Worm (Caenorhabditis elegans) whole organism, L2 larva: ENCODE measurements around the gene F53C3.1.

ENCODE experiments used
- C34F6.9 ChIP-seq: fragments of 150-350 bp; optimal IDR thresholded peaks from 2 replicates; lab custom pipeline; 2014; ENCODE audit warnings: missing biosample characterization, missing genetic modification characterization
- F13H6.1 ChIP-seq: sonication (generic microtip); optimal IDR thresholded peaks from 2 replicates; lab custom pipeline; 2016; ENCODE audit warnings: missing genetic modification characterization, missing compliant biosample characterization
- Y55F3AM.14 ChIP-seq: fragments of 200-800 bp; sonication (Bioruptor generic); optimal IDR thresholded peaks from 2 replicates; lab custom pipeline; 2018; ENCODE audit warnings: mild to moderate bottlenecking, missing genetic modification characterization, missing compliant biosample characterization
- ZK546.5 ChIP-seq: sonication (generic microtip); optimal IDR thresholded peaks from 2 replicates; lab custom pipeline; 2017; ENCODE audit warnings: missing biosample characterization, missing genetic modification characterization
- alr-1 ChIP-seq: fragments of 150-350 bp; optimal IDR thresholded peaks from 2 replicates; lab custom pipeline; 2014; ENCODE audit warnings: missing biosample characterization, missing genetic modification characterization
- ama-1 ChIP-seq: fragments of 150-350 bp; optimal IDR thresholded peaks from 2 replicates; lab custom pipeline; 2018; ENCODE audit warnings: inconsistent platforms
- blmp-1 ChIP-seq: sonication (generic microtip); optimal IDR thresholded peaks from 2 replicates; lab custom pipeline; 2017; ENCODE audit warnings: missing genetic modification characterization, mild to moderate bottlenecking, missing compliant biosample characterization, antibody characterized with exemption, moderate library complexity; ENCODE audit not compliant: insufficient read depth
- ceh-16 ChIP-seq: fragments of 150-350 bp; optimal IDR thresholded peaks from 2 replicates; lab custom pipeline; 2014; ENCODE audit warnings: missing biosample characterization, missing genetic modification characterization
- ceh-82 ChIP-seq: fragments of 150-350 bp; optimal IDR thresholded peaks from 2 replicates; lab custom pipeline; 2014; ENCODE audit warnings: missing biosample characterization, missing genetic modification characterization
- crh-2 ChIP-seq: sonication (generic microtip); optimal IDR thresholded peaks from 2 replicates; lab custom pipeline; 2017; ENCODE audit warnings: missing biosample characterization, missing genetic modification characterization
- dmd-4 ChIP-seq: sonication (generic microtip); optimal IDR thresholded peaks from 2 replicates; lab custom pipeline; 2017; ENCODE audit warnings: missing biosample characterization, missing genetic modification characterization
- egl-27 ChIP-seq: sonication (generic microtip); optimal IDR thresholded peaks from 3 replicates; lab custom pipeline; 2017; ENCODE audit warnings: missing biosample characterization, missing genetic modification reagents, missing genetic modification characterization
- elt-1 ChIP-seq: fragments of 150-350 bp; optimal IDR thresholded peaks from 2 replicates; lab custom pipeline; 2014; ENCODE audit warnings: missing biosample characterization, missing genetic modification characterization
- elt-3 ChIP-seq: sonication (generic microtip); optimal IDR thresholded peaks from 2 replicates; lab custom pipeline; 2017; ENCODE audit warnings: missing biosample characterization, missing genetic modification characterization
- fos-1 ChIP-seq: fragments of 150-350 bp; optimal IDR thresholded peaks from 2 replicates; lab custom pipeline; 2014; ENCODE audit warnings: missing biosample characterization, missing genetic modification characterization
- gmeb-1 ChIP-seq: fragments of 150-350 bp; optimal IDR thresholded peaks from 2 replicates; lab custom pipeline; 2014; ENCODE audit warnings: missing biosample characterization, missing genetic modification characterization
- lin-11 ChIP-seq: fragments of 150-350 bp; sonication (generic microtip); optimal IDR thresholded peaks from 2 replicates; lab custom pipeline; 2014; ENCODE audit warnings: missing biosample characterization, missing genetic modification characterization, inconsistent platforms, mixed read lengths
- lin-13 ChIP-seq: fragments of 150-350 bp; optimal IDR thresholded peaks from 2 replicates; lab custom pipeline; 2014; ENCODE audit warnings: missing biosample characterization, missing genetic modification reagents, missing genetic modification characterization
- lin-39 ChIP-seq: fragments of 150-350 bp; optimal IDR thresholded peaks from 2 replicates; lab custom pipeline; 2014; ENCODE audit warnings: missing biosample characterization, missing genetic modification reagents, missing genetic modification characterization
- lsy-2 ChIP-seq, 2 experiments: fragments of 150-350 bp in 1 of 2; sonication (generic microtip) in 1 of 2; optimal IDR thresholded peaks; 2 replicates each; lab custom pipeline; 2014 to 2017; ENCODE audit warnings: missing biosample characterization in 2 of 2, missing genetic modification characterization in 2 of 2
- mab-5 ChIP-seq: fragments of 150-350 bp; optimal IDR thresholded peaks from 2 replicates; lab custom pipeline; 2014; ENCODE audit warnings: missing biosample characterization, missing genetic modification characterization
- mbf-1 ChIP-seq: sonication (generic microtip); optimal IDR thresholded peaks from 2 replicates; lab custom pipeline; 2017; ENCODE audit warnings: missing biosample characterization, missing genetic modification characterization
- nhr-10 ChIP-seq: sonication (generic microtip); optimal IDR thresholded peaks from 2 replicates; lab custom pipeline; 2017; ENCODE audit warnings: missing biosample characterization, missing genetic modification characterization
- nhr-12 ChIP-seq: fragments of 150-350 bp; optimal IDR thresholded peaks from 2 replicates; lab custom pipeline; 2014; ENCODE audit warnings: missing biosample characterization, missing genetic modification characterization
- nhr-129 ChIP-seq: fragments of 150-350 bp; optimal IDR thresholded peaks from 2 replicates; lab custom pipeline; 2014; ENCODE audit warnings: missing biosample characterization, missing genetic modification characterization
- nhr-21 ChIP-seq: fragments of 150-350 bp; optimal IDR thresholded peaks from 2 replicates; lab custom pipeline; 2014; ENCODE audit warnings: missing biosample characterization, missing genetic modification characterization
- nhr-23 ChIP-seq: fragments of 150-350 bp; optimal IDR thresholded peaks from 2 replicates; lab custom pipeline; 2014; ENCODE audit warnings: missing biosample characterization, missing genetic modification reagents, missing genetic modification characterization
- nhr-6 ChIP-seq: fragments of 150-350 bp; optimal IDR thresholded peaks from 2 replicates; lab custom pipeline; 2014; ENCODE audit warnings: missing biosample characterization, missing genetic modification characterization
- nhr-77 ChIP-seq: fragments of 150-350 bp; optimal IDR thresholded peaks from 2 replicates; lab custom pipeline; 2014; ENCODE audit warnings: missing biosample characterization, missing genetic modification characterization
- peb-1 ChIP-seq: fragments of 150-350 bp; optimal IDR thresholded peaks from 2 replicates; lab custom pipeline; 2014; ENCODE audit warnings: missing biosample characterization, missing genetic modification characterization
- skn-1 ChIP-seq: sonication (generic microtip); optimal IDR thresholded peaks from 2 replicates; lab custom pipeline; 2017; ENCODE audit warnings: missing biosample characterization, missing genetic modification characterization
- sma-3 ChIP-seq: sonication (generic microtip); optimal IDR thresholded peaks from 2 replicates; lab custom pipeline; 2016; ENCODE audit warnings: missing genetic modification reagents, missing genetic modification characterization, missing compliant biosample characterization
- sma-9 ChIP-seq, 2 experiments: fragments of 150-350 bp in 1 of 2; sonication (generic microtip) in 1 of 2; optimal IDR thresholded peaks; 2 replicates each; lab custom pipeline; 2014 to 2016; ENCODE audit warnings: missing genetic modification characterization in 2 of 2, mild to moderate bottlenecking in 1 of 2, missing biosample characterization in 1 of 2, missing compliant biosample characterization in 1 of 2, missing genetic modification reagents in 1 of 2, moderate library complexity in 1 of 2
- snpc-4 ChIP-seq: fragments of 150-350 bp; optimal IDR thresholded peaks from 2 replicates; lab custom pipeline; 2014; ENCODE audit warnings: missing biosample characterization, missing genetic modification characterization
- unc-39 ChIP-seq: fragments of 150-350 bp; optimal IDR thresholded peaks from 2 replicates; lab custom pipeline; 2014; ENCODE audit warnings: missing biosample characterization, missing genetic modification characterization
- unc-55 ChIP-seq: fragments of 150-350 bp; sonication (generic microtip); optimal IDR thresholded peaks from 3 replicates; lab custom pipeline; 2014; ENCODE audit warnings: missing biosample characterization, missing genetic modification reagents, missing genetic modification characterization
- unc-62 ChIP-seq: fragments of 150-350 bp; optimal IDR thresholded peaks from 2 replicates; lab custom pipeline; 2014; ENCODE audit warnings: missing biosample characterization, missing genetic modification reagents, missing genetic modification characterization
- zag-1 ChIP-seq: fragments of 150-350 bp; optimal IDR thresholded peaks from 2 replicates; lab custom pipeline; 2014; ENCODE audit warnings: missing biosample characterization, missing genetic modification characterization
- ztf-1 ChIP-seq: fragments of 200-800 bp; sonication (Bioruptor generic); conservative IDR thresholded peaks from 2 replicates; pipeline ENCODE4 v1.3.6; 2022; ENCODE audit warnings: missing genetic modification characterization, missing compliant biosample characterization
- ztf-11 ChIP-seq: sonication (generic microtip); optimal IDR thresholded peaks from 2 replicates; lab custom pipeline; 2017; ENCODE audit warnings: missing biosample characterization, missing genetic modification characterization
- ztf-4 ChIP-seq: fragments of 150-350 bp; optimal IDR thresholded peaks from 2 replicates; lab custom pipeline; 2014; ENCODE audit warnings: missing biosample characterization, missing genetic modification characterization

F53C3.1 gene

DNA sequence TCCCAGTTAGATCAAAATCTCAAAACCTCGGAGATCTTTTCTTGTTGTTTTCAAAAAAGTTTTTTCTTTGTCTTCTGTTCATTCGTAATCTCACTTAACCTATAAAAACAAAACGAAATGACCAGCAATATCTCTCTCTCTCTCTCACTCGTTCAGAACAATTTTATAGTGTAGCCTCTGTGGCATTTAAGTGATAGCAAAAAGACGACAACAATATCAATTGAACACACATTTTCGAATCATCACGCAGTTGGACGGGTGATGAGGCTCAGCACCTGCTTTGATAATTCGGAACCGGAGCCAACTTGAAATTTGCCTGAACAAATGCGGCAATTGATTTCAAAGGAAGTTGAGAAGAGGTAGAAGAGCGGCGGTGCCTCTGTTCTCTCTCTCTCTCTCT, 40.6 kb downstream of the F53C3.1 start:
- TF ChIP-seq nhr-129 (tag; lab: Kevin White, UChicago) (peak; percentile 8), mab-5 (tag; lab: Kevin White, UChicago) (no peak)
- TF ChIP-seq, all 48 proteins: peak for 1

DNA sequence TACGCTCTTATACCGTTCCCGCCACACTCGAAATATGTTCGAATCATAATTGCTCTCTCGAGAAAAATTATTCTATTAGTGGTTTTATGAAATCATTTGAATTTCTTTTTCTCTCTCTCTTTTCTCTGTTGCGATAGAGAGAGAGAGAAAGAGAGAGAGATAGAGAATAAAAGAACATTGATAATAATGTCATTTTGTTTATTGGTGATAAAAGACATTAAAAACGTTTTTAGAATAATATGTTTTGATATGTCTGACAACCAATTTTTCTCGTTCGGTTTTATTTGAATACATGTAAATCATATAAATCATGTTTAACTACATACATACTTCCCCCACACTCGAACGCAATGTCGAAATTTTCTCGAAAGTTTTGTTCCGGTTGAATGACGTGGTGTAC, 41.2 kb downstream of the F53C3.1 start:
- TF ChIP-seq nhr-21 (no peak), lsy-2 (tag; optimal IDR thresholded peaks at IDR 0.05; lab: Kevin White, UChicago) (peak in 1 of 2 experiments; percentile 11), alr-1 (tag; lab: Kevin White, UChicago) (no peak), ceh-82 (tag; lab: Kevin White, UChicago) (no peak), sma-3 (peak; percentile 35), nhr-129 (tag; lab: Kevin White, UChicago) (no peak), unc-62 (GFP tag; lab: Kevin White, UChicago) (no peak), unc-55 (GFP tag; lab: Kevin White, UChicago) (peak; percentile 32), F13H6.1 (tag; lab: Kevin White, UChicago) (no peak), fos-1 (tag; lab: Kevin White, UChicago) (peak; percentile 37), dmd-4 (tag; lab: Kevin White, UChicago) (no peak), C34F6.9 (tag; lab: Kevin White, UChicago) (no peak), nhr-77 (no peak), lin-11 (no peak), crh-2 (tag; lab: Kevin White, UChicago) (peak; percentile 53), peb-1 (no peak)

DNA sequence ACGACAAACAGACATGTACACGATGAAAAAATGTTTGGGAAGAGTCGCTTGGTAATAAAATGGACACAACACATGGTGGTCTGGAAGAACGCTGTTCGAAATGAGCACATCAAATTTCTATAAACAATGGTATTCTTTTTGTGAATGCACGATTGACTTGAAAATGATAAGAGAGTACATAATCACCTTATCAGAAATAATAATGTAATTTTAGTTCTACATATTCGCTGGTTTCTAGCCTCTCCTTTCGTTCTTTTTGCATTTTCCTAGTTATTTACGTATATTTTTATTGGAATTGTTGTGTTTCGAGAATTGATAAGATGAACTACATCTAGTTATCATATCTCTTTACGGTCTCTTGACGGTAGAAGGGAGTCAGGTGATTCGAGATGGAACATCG, 42.2 kb downstream of the F53C3.1 start:
- peak; percentile 70 for TF ChIP-seq fos-1 (tag; lab: Kevin White, UChicago)
- peak; percentile 1 for TF ChIP-seq sma-3
- no peak for TF ChIP-seq Y55F3AM.14 (GFP tag; lab: Kevin White, UChicago)

DNA sequence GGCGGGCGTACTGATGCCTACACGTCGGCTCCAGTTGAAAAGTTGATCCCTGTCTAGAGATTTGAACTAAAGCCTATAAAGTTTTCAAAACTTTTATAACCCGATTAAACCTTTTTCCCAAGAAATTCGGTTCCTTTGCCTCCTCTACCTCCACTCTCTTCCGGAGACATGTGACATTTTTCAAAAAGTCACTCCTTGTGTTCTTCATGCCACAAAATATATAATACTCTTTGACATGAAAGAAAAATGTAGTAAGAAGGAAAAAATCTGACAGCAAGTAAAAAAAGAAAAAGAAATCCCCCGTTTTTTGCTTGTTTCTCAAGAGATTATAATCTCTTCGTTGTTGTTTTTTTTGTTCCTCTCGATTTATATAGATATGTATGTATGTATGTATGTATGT, 43.0 kb downstream of the F53C3.1 start:
- no peak for TF ChIP-seq ztf-1 (GFP tag; lab: Robert Waterston, UW)
- peak; percentile 19 for TF ChIP-seq unc-55 (GFP tag; lab: Kevin White, UChicago)
- TF ChIP-seq C34F6.9 (tag; lab: Kevin White, UChicago) = peak; percentile 41

DNA sequence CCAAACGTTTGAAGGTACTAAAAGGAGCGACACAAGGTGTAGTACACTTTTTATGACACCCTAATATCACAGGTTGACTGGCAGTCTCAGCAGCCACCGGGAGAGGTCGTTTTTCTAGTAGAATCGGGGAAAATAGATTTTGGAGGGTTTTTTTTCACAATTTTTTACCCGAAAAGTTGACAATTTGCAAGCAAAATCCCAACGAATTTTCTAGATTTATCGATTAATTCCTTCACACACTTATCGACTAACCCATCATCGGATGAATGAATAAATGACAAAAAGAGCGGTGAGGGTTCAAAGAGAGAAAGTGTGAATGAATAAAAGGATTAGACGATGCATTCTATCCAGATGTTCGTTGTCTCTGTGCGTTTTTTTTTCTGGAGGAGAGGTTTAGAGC, 44.1 kb downstream of the F53C3.1 start:
- no peak for TF ChIP-seq egl-27 (tag; lab: Kevin White, UChicago)
- TF ChIP-seq lin-39 (tag; lab: Kevin White, UChicago) = no peak
- TF ChIP-seq sma-9 (GFP tag; optimal IDR thresholded peaks at IDR 0.05; lab: Kevin White, UChicago) = peak; percentile 24
- no peak for TF ChIP-seq sma-9 (tag; optimal IDR thresholded peaks at IDR 0.05; lab: Kevin White, UChicago)
- TF ChIP-seq unc-55 (GFP tag; lab: Kevin White, UChicago) = peak; percentile 41
- TF ChIP-seq ztf-4 (tag; lab: Kevin White, UChicago) = no peak
- TF ChIP-seq elt-3 (tag; lab: Kevin White, UChicago) = no peak
- no peak for TF ChIP-seq ZK546.5
- no peak for TF ChIP-seq ceh-16 (tag; lab: Kevin White, UChicago)
- no peak for TF ChIP-seq zag-1 (tag; lab: Kevin White, UChicago)
- no peak for TF ChIP-seq mab-5 (tag; lab: Kevin White, UChicago)
- no peak for TF ChIP-seq snpc-4

DNA sequence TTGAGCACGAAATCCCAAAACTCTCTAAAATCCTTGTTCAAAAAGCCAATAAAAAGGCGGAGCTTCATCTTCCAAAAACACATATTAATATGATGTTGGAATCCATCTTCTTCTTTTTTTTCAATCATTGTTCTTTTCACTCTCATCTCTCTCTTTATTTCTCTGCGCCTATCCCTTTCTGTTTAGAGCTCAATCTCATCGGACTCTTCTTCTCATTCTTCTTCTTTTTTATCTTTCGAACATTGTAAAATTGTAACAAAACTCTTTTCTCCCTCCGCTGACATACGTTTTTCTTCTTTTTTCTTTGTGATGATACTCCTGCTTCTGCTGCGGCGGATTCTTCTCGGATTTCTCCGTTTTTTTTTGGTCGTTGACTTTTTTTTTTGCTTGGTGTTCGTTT, 44.9 kb downstream of the F53C3.1 start:
- TF ChIP-seq unc-39 (tag; lab: Kevin White, UChicago) (no peak), ztf-11 (tag; lab: Kevin White, UChicago) (no peak), skn-1 (tag; lab: Kevin White, UChicago) (no peak), nhr-10 (no peak), elt-1 (tag; lab: Kevin White, UChicago) (no peak), elt-3 (tag; lab: Kevin White, UChicago) (no peak), Y55F3AM.14 (GFP tag; lab: Kevin White, UChicago) (no peak), nhr-12 (tag; lab: Kevin White, UChicago) (no peak), F13H6.1 (tag; lab: Kevin White, UChicago) (peak; percentile 47), ceh-82 (tag; lab: Kevin White, UChicago) (no peak), blmp-1 (tag; lab: Kevin White, UChicago) (no peak), nhr-23 (tag; lab: Kevin White, UChicago) (no peak), sma-9 (GFP tag; optimal IDR thresholded peaks at IDR 0.05; lab: Kevin White, UChicago) (peak; percentile 44), sma-9 (tag; optimal IDR thresholded peaks at IDR 0.05; lab: Kevin White, UChicago) (no peak), ztf-4 (tag; lab: Kevin White, UChicago) (no peak), nhr-77 (no peak), ztf-1 (GFP tag; lab: Robert Waterston, UW) (no peak), sma-3 (no peak), mbf-1 (no peak), nhr-21 (no peak), peb-1 (no peak), mab-5 (tag; lab: Kevin White, UChicago) (peak; percentile 14), gmeb-1 (tag; lab: Kevin White, UChicago) (no peak), ama-1 (lab: Kevin White, UChicago) (no peak), alr-1 (tag; lab: Kevin White, UChicago) (no peak), lin-13 (GFP tag; lab: Kevin White, UChicago) (no peak), nhr-6 (tag; lab: Kevin White, UChicago) (no peak), lin-39 (tag; lab: Kevin White, UChicago) (no peak), lin-11 (no peak), unc-55 (GFP tag; lab: Kevin White, UChicago) (peak; percentile 27)
